Worm (Caenorhabditis elegans): ENCODE results near the gene slc-36.2.

The slc-36.2 gene

DNA sequence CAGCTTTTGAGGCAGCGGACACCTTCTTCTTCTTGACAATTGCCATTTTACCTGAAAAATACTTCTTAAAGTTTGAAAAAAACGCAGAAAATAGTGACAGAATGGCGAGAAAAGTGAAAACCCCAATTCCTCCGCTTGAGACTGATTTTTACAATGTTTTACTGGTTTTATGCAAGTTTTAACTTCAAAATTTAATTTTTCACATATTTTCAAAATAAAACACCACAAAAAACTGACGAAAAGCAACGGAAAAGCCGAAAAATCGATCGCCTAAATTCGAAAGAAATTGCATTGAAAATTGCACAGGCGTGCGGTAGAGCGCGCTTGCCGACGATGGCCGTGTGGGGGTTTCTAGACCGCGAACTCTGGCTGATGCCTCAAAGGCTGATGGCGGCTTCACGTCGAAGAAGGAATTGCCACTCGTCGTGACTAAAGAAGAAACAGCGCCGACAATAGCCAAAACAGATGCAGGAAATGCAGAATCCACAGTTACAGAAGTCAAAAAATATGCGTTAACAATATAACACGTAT is 46.4 kb upstream of the slc-36.2 start, which contains the start of gene nsun-1 (continued):
- TF ChIP-seq elt-3 (tag; optimal IDR thresholded peaks at IDR 0.05) (no peak), unc-55 (GFP tag; optimal IDR thresholded peaks at IDR 0.05) (peak; percentile 75), lin-11 (tag; optimal IDR thresholded peaks at IDR 0.05) (peak; percentile 25), crh-2 (tag; optimal IDR thresholded peaks at IDR 0.05) (no peak)

DNA sequence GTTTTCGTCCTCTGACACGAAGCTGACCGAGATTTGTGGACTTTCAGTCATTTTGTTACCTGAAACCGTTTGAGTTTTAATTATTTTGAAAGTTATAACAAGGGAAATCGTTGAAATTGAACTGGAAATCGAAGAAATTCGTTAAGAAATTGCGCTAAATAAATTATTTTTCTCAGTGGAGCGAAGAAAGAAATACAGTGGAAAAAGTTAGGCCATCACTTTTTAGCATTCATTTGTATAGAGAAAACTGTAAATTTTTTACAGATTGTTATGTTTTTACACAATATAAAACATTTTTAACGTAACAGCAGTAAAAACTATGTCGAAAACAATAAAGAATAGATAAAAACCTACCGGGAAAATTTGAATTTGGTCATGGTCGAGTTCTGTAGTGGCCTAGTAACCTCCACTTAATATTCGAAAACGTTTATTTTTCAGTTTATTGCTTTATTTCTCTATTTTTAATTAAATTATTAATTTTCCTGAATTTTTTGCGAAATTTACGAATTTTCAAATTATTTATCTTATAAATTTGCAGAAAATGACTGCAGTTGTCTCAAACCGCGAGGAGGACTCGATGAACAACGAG is 38.0 kb upstream of the slc-36.2 start, which contains the start of the genes gldi-1 and prp-21:
gldi-1 (minus strand) TSS at position 51 of the 589 bp plus-strand sequence.
prp-21 (plus strand) TSS at position 539 of the 589 bp plus-strand sequence.
- TF ChIP-seq nhr-237 (tag; optimal IDR thresholded peaks at IDR 0.05): no peak
- TF ChIP-seq gmeb-1 (tag; optimal IDR thresholded peaks at IDR 0.05): peak; percentile 11
- TF ChIP-seq C34F6.9 (tag; optimal IDR thresholded peaks at IDR 0.05): peak; percentile 65
- peak; percentile 60 for TF ChIP-seq unc-55 (GFP tag; optimal IDR thresholded peaks at IDR 0.05)
- no peak for TF ChIP-seq nhr-25 (tag; optimal IDR thresholded peaks at IDR 0.05)
- TF ChIP-seq nhr-21 (tag; optimal IDR thresholded peaks at IDR 0.05): no peak
- peak; percentile 12 for TF ChIP-seq lin-13 (GFP tag; optimal IDR thresholded peaks at IDR 0.05)
- TF ChIP-seq lsy-2 (tag; optimal IDR thresholded peaks at IDR 0.05): peak in 1 of 2 experiments; percentile 54
- no peak for TF ChIP-seq ztf-4 (tag; optimal IDR thresholded peaks at IDR 0.05)
- peak; percentile 34 for TF ChIP-seq crh-2 (tag; optimal IDR thresholded peaks at IDR 0.05)
- no peak for TF ChIP-seq ztf-1 (GFP tag; conservative IDR thresholded peaks at IDR 0.05)

DNA sequence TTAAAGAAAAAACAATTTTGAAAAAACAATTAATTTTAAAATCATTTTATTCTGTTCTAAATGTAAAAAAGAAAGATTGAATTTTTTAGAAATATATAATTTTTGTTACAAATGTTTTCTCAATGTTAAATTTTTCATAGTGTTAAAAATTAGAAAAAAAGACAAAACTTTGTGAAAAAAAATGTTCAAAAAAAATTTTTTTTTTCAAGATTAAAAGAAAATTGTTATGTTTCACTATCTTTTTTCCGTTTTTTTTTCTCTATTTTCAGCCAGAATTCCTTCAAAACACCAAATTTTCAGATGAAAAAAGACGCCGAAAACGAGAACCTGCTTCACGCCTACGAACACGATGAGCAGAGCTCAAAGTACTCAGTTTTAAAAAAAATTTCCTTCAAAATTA is 27.3 kb upstream of the slc-36.2 start, which contains the start of gene sms-5:
sms-5 (plus strand) TSS at position 301 of the 400 bp plus-strand sequence.
- no peak for TF ChIP-seq snpc-4 (tag; optimal IDR thresholded peaks at IDR 0.05)
- no peak for TF ChIP-seq nhr-129 (tag; optimal IDR thresholded peaks at IDR 0.05)
- TF ChIP-seq aly-2 (tag; optimal IDR thresholded peaks at IDR 0.05): no peak
- TF ChIP-seq unc-62 (GFP tag; optimal IDR thresholded peaks at IDR 0.05): no peak
- TF ChIP-seq skn-1 (tag; optimal IDR thresholded peaks at IDR 0.05): no peak
- TF ChIP-seq unc-39 (tag; optimal IDR thresholded peaks at IDR 0.05): no peak
- TF ChIP-seq nhr-25 (tag; optimal IDR thresholded peaks at IDR 0.05): no peak
- TF ChIP-seq ama-1 (optimal IDR thresholded peaks at IDR 0.05): no peak
- TF ChIP-seq R02D3.7 (tag; optimal IDR thresholded peaks at IDR 0.05): no peak
- TF ChIP-seq Y55F3AM.14 (GFP tag; optimal IDR thresholded peaks at IDR 0.05): no peak
- no peak for TF ChIP-seq elt-1 (tag; optimal IDR thresholded peaks at IDR 0.05)
- TF ChIP-seq egl-27 (tag; optimal IDR thresholded peaks at IDR 0.05): no peak
- no peak for TF ChIP-seq nhr-21 (tag; optimal IDR thresholded peaks at IDR 0.05)
- no peak for TF ChIP-seq peb-1 (tag; optimal IDR thresholded peaks at IDR 0.05)
- no peak for TF ChIP-seq ZK546.5 (tag; optimal IDR thresholded peaks at IDR 0.05)
- TF ChIP-seq dmd-4 (tag; optimal IDR thresholded peaks at IDR 0.05): no peak
- no peak for TF ChIP-seq unc-55 (GFP tag; optimal IDR thresholded peaks at IDR 0.05)
- no peak for TF ChIP-seq fos-1 (tag; optimal IDR thresholded peaks at IDR 0.05)
- TF ChIP-seq nhr-11 (tag; optimal IDR thresholded peaks at IDR 0.05): no peak

DNA sequence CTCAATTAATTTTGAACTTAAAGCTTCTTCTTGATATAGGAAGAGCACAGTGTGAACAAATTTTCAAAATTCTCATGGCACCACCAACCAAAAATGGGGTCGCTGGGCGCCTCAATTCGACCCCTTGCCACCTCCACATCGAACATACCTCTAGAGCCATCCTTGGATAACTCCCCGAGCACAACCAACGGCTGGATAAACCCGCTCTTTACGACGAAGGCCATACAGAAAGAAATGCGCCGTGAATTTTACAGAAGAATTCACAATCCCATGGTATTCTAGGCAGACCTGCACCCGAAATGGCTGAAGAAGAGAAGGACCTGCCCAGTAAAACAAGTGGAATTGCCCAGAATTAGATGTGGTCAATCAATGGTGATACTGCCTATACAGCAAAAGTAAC is 19.8 kb upstream of the slc-36.2 start:
- TF ChIP-seq fos-1 (tag; optimal IDR thresholded peaks at IDR 0.05) (no peak), Y55F3AM.14 (GFP tag; optimal IDR thresholded peaks at IDR 0.05) (no peak), ztf-4 (tag; optimal IDR thresholded peaks at IDR 0.05) (no peak), crh-2 (tag; optimal IDR thresholded peaks at IDR 0.05) (no peak), elt-1 (tag; optimal IDR thresholded peaks at IDR 0.05) (no peak), ztf-11 (tag; optimal IDR thresholded peaks at IDR 0.05) (no peak), nhr-129 (tag; optimal IDR thresholded peaks at IDR 0.05) (no peak), nhr-21 (tag; optimal IDR thresholded peaks at IDR 0.05) (no peak), unc-62 (GFP tag; optimal IDR thresholded peaks at IDR 0.05) (no peak), F13H6.1 (tag; optimal IDR thresholded peaks at IDR 0.05) (no peak), nhr-23 (tag; optimal IDR thresholded peaks at IDR 0.05) (no peak), ceh-82 (tag; optimal IDR thresholded peaks at IDR 0.05) (no peak), R02D3.7 (tag; optimal IDR thresholded peaks at IDR 0.05) (no peak), C34F6.9 (tag; optimal IDR thresholded peaks at IDR 0.05) (no peak), ceh-16 (tag; optimal IDR thresholded peaks at IDR 0.05) (no peak), snpc-4 (tag; optimal IDR thresholded peaks at IDR 0.05) (no peak), mab-5 (tag; optimal IDR thresholded peaks at IDR 0.05) (no peak), sma-9 (GFP tag; optimal IDR thresholded peaks at IDR 0.05) (no peak), sma-9 (tag; optimal IDR thresholded peaks at IDR 0.05) (no peak), nhr-6 (tag; optimal IDR thresholded peaks at IDR 0.05) (no peak), lin-39 (tag; optimal IDR thresholded peaks at IDR 0.05) (no peak)
